Fruit fly (Drosophila melanogaster) whole organism, prepupa: ENCODE results near the gene CG15141.

Experiments
- CG10631 ChIP-seq: fragments of 200-800 bp; sonication (Bioruptor generic); optimal IDR thresholded peaks from 2 replicates; lab custom pipeline; 2016; ENCODE audit warnings: missing biosample characterization, missing genetic modification characterization
- CG10669 ChIP-seq: fragments of 200-800 bp; sonication (Bioruptor generic); optimal IDR thresholded peaks from 3 replicates; lab custom pipeline; 2018; ENCODE audit warnings: missing biosample characterization, mild to moderate bottlenecking, missing genetic modification characterization, moderate library complexity
- CG11294 ChIP-seq: fragments of 200-800 bp; sonication (Bioruptor generic); IDR thresholded peaks from 2 replicates; pipeline ENCODE4 v1.3.6; 2022; ENCODE audit warnings: missing biosample characterization, missing genetic modification characterization
- CG11762 ChIP-seq: fragments of 200-800 bp; sonication (Bioruptor generic); optimal IDR thresholded peaks from 3 replicates; lab custom pipeline; 2016; ENCODE audit warnings: missing biosample characterization, missing genetic modification characterization; ENCODE audit not compliant: insufficient read depth
- CG11902 ChIP-seq: fragments of 200-800 bp; sonication (Bioruptor generic); optimal IDR thresholded peaks from 3 replicates; lab custom pipeline; 2016; ENCODE audit warnings: missing biosample characterization, missing genetic modification characterization
- CG16779 ChIP-seq: fragments of 200-800 bp; sonication (Bioruptor generic); optimal IDR thresholded peaks from 3 replicates; lab custom pipeline; 2017; ENCODE audit warnings: missing biosample characterization, mild to moderate bottlenecking, missing genetic modification characterization
- CG3032 ChIP-seq: fragments of 200-800 bp; optimal IDR thresholded peaks from 2 replicates; lab custom pipeline; 2019; ENCODE audit warnings: missing biosample characterization, mild to moderate bottlenecking, missing genetic modification characterization, moderate library complexity
- CG3919 ChIP-seq: fragments of 200-800 bp; sonication (Bioruptor generic); optimal IDR thresholded peaks from 3 replicates; lab custom pipeline; 2016; ENCODE audit warnings: missing biosample characterization, missing genetic modification characterization
- CG4318 ChIP-seq: fragments of 200-800 bp; sonication (Bioruptor generic); optimal IDR thresholded peaks from 3 replicates; lab custom pipeline; 2017; ENCODE audit warnings: missing biosample characterization, mild to moderate bottlenecking, missing genetic modification characterization
- CG6163 ChIP-seq: fragments of 200-800 bp; sonication (Bioruptor generic); IDR thresholded peaks from 3 replicates; pipeline ENCODE4 v1.3.6; 2022; ENCODE audit warnings: missing biosample characterization, missing genetic modification characterization
- CG6276 ChIP-seq: fragments of 200-800 bp; sonication (Bioruptor generic); optimal IDR thresholded peaks from 2 replicates; lab custom pipeline; 2017; ENCODE audit warnings: missing biosample characterization, mild to moderate bottlenecking, missing genetic modification characterization
- CG6792 ChIP-seq: fragments of 200-800 bp; sonication (Bioruptor generic); optimal IDR thresholded peaks from 3 replicates; lab custom pipeline; 2016; ENCODE audit warnings: missing biosample characterization, missing genetic modification characterization
- CG6854 ChIP-seq: fragments of 200-800 bp; sonication (Bioruptor generic); optimal IDR thresholded peaks from 2 replicates; lab custom pipeline; 2017; ENCODE audit warnings: missing biosample characterization, mild to moderate bottlenecking, missing genetic modification characterization
- CG8119 ChIP-seq: fragments of 200-800 bp; sonication (Bioruptor generic); IDR thresholded peaks from 3 replicates; pipeline ENCODE4 v1.3.6; 2022; ENCODE audit warnings: missing biosample characterization, missing genetic modification characterization
- CG8319 ChIP-seq: fragments of 200-800 bp; sonication (Bioruptor generic); optimal IDR thresholded peaks from 3 replicates; lab custom pipeline; 2016; ENCODE audit warnings: missing biosample characterization, missing genetic modification characterization
- CG8632 ChIP-seq: fragments of 200-800 bp; sonication (Bioruptor generic); optimal IDR thresholded peaks from 3 replicates; lab custom pipeline; 2016; ENCODE audit warnings: missing biosample characterization, missing genetic modification characterization
- CG9139 ChIP-seq: fragments of 200-800 bp; sonication (Bioruptor generic); optimal IDR thresholded peaks from 3 replicates; lab custom pipeline; 2017; ENCODE audit warnings: missing biosample characterization, mild to moderate bottlenecking, missing genetic modification characterization
- Eip75B ChIP-seq: fragments of 200-800 bp; sonication (Bioruptor generic); optimal IDR thresholded peaks from 3 replicates; lab custom pipeline; 2016; ENCODE audit warnings: missing biosample characterization, missing genetic modification characterization
- Eip78C ChIP-seq: fragments of 200-800 bp; sonication (Bioruptor generic); peaks from one replicate; lab custom pipeline; 2016; ENCODE audit warnings: missing biosample characterization, missing genetic modification characterization
- Eip93F ChIP-seq: fragments of 200-800 bp; sonication (Bioruptor generic); optimal IDR thresholded peaks from 2 replicates; lab custom pipeline; 2016; ENCODE audit warnings: missing biosample characterization, mild to moderate bottlenecking, missing genetic modification characterization
- Ets96B ChIP-seq: fragments of 200-800 bp; optimal IDR thresholded peaks from 2 replicates; lab custom pipeline; 2019; ENCODE audit warnings: missing biosample characterization, mild to moderate bottlenecking, missing genetic modification characterization, moderate library complexity
- Hr38 ChIP-seq: sonication (Bioruptor generic); optimal IDR thresholded peaks from 2 replicates; lab custom pipeline; 2016; ENCODE audit warnings: missing biosample characterization, missing genetic modification characterization
- Hr39 ChIP-seq: fragments of 200-800 bp; sonication (Bioruptor generic); optimal IDR thresholded peaks from 2 replicates; lab custom pipeline; 2016; ENCODE audit warnings: missing biosample characterization, missing genetic modification characterization
- Hr4 ChIP-seq: fragments of 200-800 bp; sonication (Bioruptor generic); optimal IDR thresholded peaks from 3 replicates; lab custom pipeline; 2016; ENCODE audit warnings: missing biosample characterization, missing genetic modification characterization
- Lpt ChIP-seq: fragments of 200-800 bp; sonication (Bioruptor generic); optimal IDR thresholded peaks from 3 replicates; lab custom pipeline; 2016; ENCODE audit warnings: missing biosample characterization, missing genetic modification characterization
- Met ChIP-seq: fragments of 200-800 bp; sonication (Bioruptor generic); optimal IDR thresholded peaks from 3 replicates; lab custom pipeline; 2016; ENCODE audit warnings: missing biosample characterization, missing genetic modification characterization
- OdsH ChIP-seq: fragments of 200-800 bp; sonication (Bioruptor generic); optimal IDR thresholded peaks from 3 replicates; lab custom pipeline; 2016; ENCODE audit warnings: missing biosample characterization, missing genetic modification characterization
- Smox ChIP-seq: fragments of 200-800 bp; sonication (Bioruptor generic); optimal IDR thresholded peaks from 3 replicates; lab custom pipeline; 2016; ENCODE audit warnings: missing biosample characterization, missing genetic modification characterization
- Sox102F ChIP-seq: fragments of 200-800 bp; sonication (Bioruptor generic); optimal IDR thresholded peaks from 2 replicates; lab custom pipeline; 2016; ENCODE audit warnings: missing biosample characterization, mild to moderate bottlenecking, missing genetic modification characterization
- Sox14 ChIP-seq: fragments of 200-800 bp; sonication (Bioruptor generic); optimal IDR thresholded peaks from 3 replicates; lab custom pipeline; 2016; ENCODE audit warnings: missing biosample characterization, missing genetic modification characterization
- Sox15 ChIP-seq: fragments of 200-800 bp; sonication (Bioruptor generic); optimal IDR thresholded peaks from 3 replicates; lab custom pipeline; 2016; ENCODE audit warnings: missing biosample characterization, missing genetic modification characterization
- acj6 ChIP-seq: fragments of 200-800 bp; sonication (Bioruptor generic); optimal IDR thresholded peaks from 3 replicates; lab custom pipeline; 2016; ENCODE audit warnings: missing biosample characterization, missing genetic modification characterization
- dac ChIP-seq: fragments of 200-800 bp; sonication (Bioruptor generic); optimal IDR thresholded peaks from 2 replicates; lab custom pipeline; 2017; ENCODE audit warnings: missing biosample characterization, mild to moderate bottlenecking, missing genetic modification characterization
- fd59A ChIP-seq: fragments of 200-800 bp; sonication (Bioruptor generic); optimal IDR thresholded peaks from 2 replicates; lab custom pipeline; 2017; ENCODE audit warnings: missing biosample characterization, mild to moderate bottlenecking, missing genetic modification characterization, missing genetic modification reagents
- fd85E ChIP-seq: fragments of 200-800 bp; sonication (Bioruptor generic); optimal IDR thresholded peaks from 3 replicates; lab custom pipeline; 2016; ENCODE audit warnings: missing biosample characterization, missing genetic modification characterization
- lz ChIP-seq: fragments of 200-800 bp; sonication (Bioruptor generic); optimal IDR thresholded peaks from 3 replicates; lab custom pipeline; 2016; ENCODE audit warnings: missing biosample characterization, missing genetic modification characterization
- net ChIP-seq: fragments of 200-800 bp; sonication (Bioruptor generic); optimal IDR thresholded peaks from 3 replicates; lab custom pipeline; 2016; ENCODE audit warnings: missing biosample characterization, missing genetic modification characterization
- pdm3 ChIP-seq: fragments of 200-800 bp; sonication (Bioruptor generic); optimal IDR thresholded peaks from 3 replicates; lab custom pipeline; 2016; ENCODE audit warnings: missing biosample characterization, missing genetic modification characterization
- salr ChIP-seq, 2 experiments: fragments of 200-800 bp; sonication (Bioruptor generic); optimal IDR thresholded peaks; 3 replicates each; lab custom pipeline; 2016 to 2018; ENCODE audit warnings: missing biosample characterization in 2 of 2, missing genetic modification characterization in 2 of 2, mild to moderate bottlenecking in 1 of 2
- spab ChIP-seq: fragments of 200-800 bp; sonication (Bioruptor generic); optimal IDR thresholded peaks from 2 replicates; lab custom pipeline; 2017; ENCODE audit warnings: missing biosample characterization, mild to moderate bottlenecking, missing genetic modification characterization, missing genetic modification reagents
- ss ChIP-seq, 2 experiments: fragments of 200-800 bp; sonication (Bioruptor generic); optimal IDR thresholded peaks; 2 replicates in 1 of 2; 3 replicates in 1 of 2; lab custom pipeline; 2017 to 2018; ENCODE audit warnings: mild to moderate bottlenecking in 2 of 2, missing biosample characterization in 2 of 2, missing genetic modification characterization in 2 of 2, moderate library complexity in 1 of 2
- svp ChIP-seq: fragments of 200-800 bp; sonication (Bioruptor generic); peaks from one replicate; lab custom pipeline; 2016; ENCODE audit warnings: missing biosample characterization, missing genetic modification characterization
- topi ChIP-seq: fragments of 200-800 bp; sonication (Bioruptor generic); optimal IDR thresholded peaks from 3 replicates; lab custom pipeline; 2016; ENCODE audit warnings: missing biosample characterization, missing genetic modification characterization
- vri ChIP-seq: fragments of 200-800 bp; sonication (Bioruptor generic); optimal IDR thresholded peaks from 3 replicates; lab custom pipeline; 2016; ENCODE audit warnings: missing biosample characterization, mild to moderate bottlenecking, missing genetic modification characterization

CG15141 gene

dm6 chr2L:17397372-17397771 is 13.1 kb upstream of the CG15141 start (continued):
- TF ChIP-seq Eip93F (GFP tag; lab: Kevin White, UChicago) (no peak), CG11294 (GFP tag; lab: Robert Waterston, UW) (no peak), vri (GFP tag; lab: Kevin White, UChicago) (no peak), CG11762 (no peak), pdm3 (GFP tag; lab: Kevin White, UChicago) (no peak), CG4318 (GFP tag; lab: Kevin White, UChicago) (no peak), OdsH (GFP tag; lab: Kevin White, UChicago) (peak; percentile 5), Hr4 (GFP tag; lab: Kevin White, UChicago) (peak; percentile 60), CG6276 (peak; percentile 20)

- no peak for TF ChIP-seq net (GFP tag; lab: Kevin White, UChicago)
- no peak for TF ChIP-seq Hr39
- TF ChIP-seq CG10669 = no peak
- TF ChIP-seq CG10631 = no peak
- TF ChIP-seq fd59A = no peak
- TF ChIP-seq CG16779 (tag; lab: Kevin White, UChicago) = no peak
- TF ChIP-seq salr (GFP tag; optimal IDR thresholded peaks at IDR 0.05; lab: Kevin White, UChicago) = no peak
- TF ChIP-seq Hr38 = no peak
- no peak for TF ChIP-seq dac (GFP tag; lab: Kevin White, UChicago)
- TF ChIP-seq CG11902 (GFP tag; lab: Kevin White, UChicago) = no peak
- TF ChIP-seq Met = no peak
- no peak for TF ChIP-seq CG8319 (GFP tag; lab: Kevin White, UChicago)
- TF ChIP-seq pdm3 (GFP tag; lab: Kevin White, UChicago) = no peak
Measured at dm6 chr2L:17402493-17402892, 7.9 kb upstream of the CG15141 start.

dm6 chr2L:17412533-17412932 is 2.1 kb downstream of the CG15141 start, which contains the start of gene Rsph9:
Gene Rsph9, minus strand, starts transcription at chr2L:17412633.
- TF ChIP-seq CG11294 (GFP tag; lab: Robert Waterston, UW) (no peak), Sox14 (no peak), CG10631 (no peak), CG6854 (GFP tag; lab: Kevin White, UChicago) (no peak), CG9139 (GFP tag; lab: Kevin White, UChicago) (no peak), Eip75B (no peak), spab (GFP tag; lab: Kevin White, UChicago) (no peak), Hr39 (no peak), fd59A (no peak), fd85E (GFP tag; lab: Kevin White, UChicago) (no peak), lz (GFP tag; lab: Kevin White, UChicago) (no peak), CG8319 (GFP tag; lab: Kevin White, UChicago) (no peak), CG3919 (no peak), Sox15 (GFP tag; lab: Kevin White, UChicago) (no peak), acj6 (GFP tag; lab: Kevin White, UChicago) (no peak)
- TF ChIP-seq, all 60 proteins: peak for 0

- TF ChIP-seq CG6792 (GFP tag; lab: Kevin White, UChicago) = no peak
- no peak for TF ChIP-seq Eip78C (GFP tag; lab: Kevin White, UChicago)
- no peak for TF ChIP-seq CG11294 (GFP tag; lab: Robert Waterston, UW)
- no peak for TF ChIP-seq CG11902 (GFP tag; lab: Kevin White, UChicago)
Measured at dm6 chr2L:17420419-17420818, 10.0 kb downstream of the CG15141 start.

- TF ChIP-seq CG6163 (GFP tag; lab: Robert Waterston, UW) = 0 out of 3 replicates have a peak, but pooled peaks have one; percentile 26
- TF ChIP-seq Ets96B = no peak
- peak; percentile 78 for TF ChIP-seq CG3032 (tag; lab: Kevin White, UChicago)
- no peak for TF ChIP-seq CG16779 (tag; lab: Kevin White, UChicago)
- TF ChIP-seq ss (GFP tag; optimal IDR thresholded peaks at IDR 0.05; lab: Kevin White, UChicago) = no peak
- TF ChIP-seq spab (GFP tag; lab: Kevin White, UChicago) = peak; percentile 52
- TF ChIP-seq vri (GFP tag; lab: Kevin White, UChicago) = peak; percentile 9
- TF ChIP-seq Sox102F (GFP tag; lab: Kevin White, UChicago) = peak; percentile 57
- TF ChIP-seq CG6276 = no peak
- no peak for TF ChIP-seq CG9139 (GFP tag; lab: Kevin White, UChicago)
- no peak for TF ChIP-seq CG11902 (GFP tag; lab: Kevin White, UChicago)
- peak; percentile 64 for TF ChIP-seq svp (GFP tag; lab: Kevin White, UChicago)
- no peak for TF ChIP-seq CG6854 (GFP tag; lab: Kevin White, UChicago)
- TF ChIP-seq topi (GFP tag; lab: Kevin White, UChicago) = no peak
- no peak for TF ChIP-seq Eip78C (GFP tag; lab: Kevin White, UChicago)
- peak; percentile 57 for TF ChIP-seq CG10669
- peak; percentile 65 for TF ChIP-seq CG8632 (GFP tag; lab: Kevin White, UChicago)
- no peak for TF ChIP-seq salr (GFP tag; optimal IDR thresholded peaks at IDR 0.05; lab: Kevin White, UChicago)
- TF ChIP-seq Smox (GFP tag; lab: Kevin White, UChicago) = peak; percentile 4
- TF ChIP-seq CG8119 (GFP tag; lab: Robert Waterston, UW) = peak; percentile 57; the same call in 2 of the 3 replicates
- peak; percentile 51 for TF ChIP-seq CG10631
- TF ChIP-seq Lpt (GFP tag; lab: Kevin White, UChicago) = no peak
- no peak for TF ChIP-seq dac (GFP tag; lab: Kevin White, UChicago)
Measured at dm6 chr2L:17421366-17421765, 10.9 kb downstream of the CG15141 start.
